Worm (Caenorhabditis elegans) whole organism, L1 larva: ENCODE data around the gene phf-30.

Experiments used
- efl-1 ChIP-seq, 4 experiments: fragments of 150-350 bp; optimal IDR thresholded peaks in 3 of 4; peaks in 1 of 4; 1 replicate in 1 of 4; 2 replicates in 3 of 4; lab custom pipeline; 2014; ENCODE audit warnings: missing biosample characterization in 2 of 4, missing genetic modification characterization in 2 of 4, missing genetic modification reagents in 2 of 4
- fkh-4 ChIP-seq: sonication (generic microtip); optimal IDR thresholded peaks from 2 replicates; lab custom pipeline; 2016; ENCODE audit warnings: missing compliant biosample characterization, missing genetic modification characterization, borderline replicate concordance
- mdl-1 ChIP-seq, 2 experiments: fragments of 150-350 bp; optimal IDR thresholded peaks; 2 replicates each; lab custom pipeline; 2014 to 2017; ENCODE audit warnings: missing biosample characterization in 2 of 2, missing genetic modification characterization in 2 of 2, inconsistent platforms in 1 of 2
- nhr-19 ChIP-seq: fragments of 200-800 bp; sonication (Bioruptor generic); conservative IDR thresholded peaks from 2 replicates; pipeline ENCODE4 v1.3.6; 2022; ENCODE audit warnings: missing genetic modification characterization, missing compliant biosample characterization
- nhr-76 ChIP-seq: sonication (generic microtip); optimal IDR thresholded peaks from 2 replicates; lab custom pipeline; 2017; ENCODE audit warnings: missing biosample characterization, missing genetic modification characterization
- unc-62 ChIP-seq: fragments of 150-350 bp; optimal IDR thresholded peaks from 2 replicates; lab custom pipeline; 2014; ENCODE audit warnings: missing biosample characterization, missing genetic modification reagents, missing genetic modification characterization
- ztf-11 ChIP-seq, 2 experiments: sonication (generic microtip); optimal IDR thresholded peaks; 2 replicates each; lab custom pipeline; 2016 to 2017; ENCODE audit warnings: missing genetic modification characterization in 2 of 2, missing biosample characterization in 1 of 2, missing compliant biosample characterization in 1 of 2
- ztf-4 ChIP-seq: fragments of 150-350 bp; optimal IDR thresholded peaks from 2 replicates; lab custom pipeline; 2014; ENCODE audit warnings: missing biosample characterization, missing genetic modification characterization

ce11 chrV:8499407-8499806 is 30.6 kb downstream of the phf-30 start:
- no peak for TF ChIP-seq mdl-1 (tag; optimal IDR thresholded peaks at IDR 0.05; lab: Kevin White, UChicago)
- TF ChIP-seq fkh-4 (tag; lab: Kevin White, UChicago) = no peak
- TF ChIP-seq nhr-76 = no peak
- TF ChIP-seq ztf-4 (tag; lab: Kevin White, UChicago) = no peak
- TF ChIP-seq unc-62 (GFP tag; lab: Kevin White, UChicago) = no peak
- TF ChIP-seq nhr-19 = no peak
- no peak for TF ChIP-seq ztf-11 (tag; optimal IDR thresholded peaks at IDR 0.05; lab: Kevin White, UChicago)
- TF ChIP-seq efl-1 (optimal IDR thresholded peaks at IDR 0.05; lab: Kevin White, UChicago) = no peak
- TF ChIP-seq efl-1 (GFP tag; optimal IDR thresholded peaks at IDR 0.05 in 1 of 2; lab: Kevin White, UChicago) = no peak
